Worm (Caenorhabditis elegans) whole organism, L2 larva: ENCODE results near the gene sto-3.

ENCODE experiments used
- C34F6.9 ChIP-seq: fragments of 150-350 bp; optimal IDR thresholded peaks from 2 replicates; lab custom pipeline; 2014; ENCODE audit warnings: missing biosample characterization, missing genetic modification characterization
- F13H6.1 ChIP-seq: sonication (generic microtip); optimal IDR thresholded peaks from 2 replicates; lab custom pipeline; 2016; ENCODE audit warnings: missing genetic modification characterization, missing compliant biosample characterization
- R02D3.7 ChIP-seq: fragments of 150-350 bp; optimal IDR thresholded peaks from 2 replicates; lab custom pipeline; 2014; ENCODE audit warnings: missing biosample characterization, missing genetic modification characterization
- Y55F3AM.14 ChIP-seq: fragments of 200-800 bp; sonication (Bioruptor generic); optimal IDR thresholded peaks from 2 replicates; lab custom pipeline; 2018; ENCODE audit warnings: mild to moderate bottlenecking, missing genetic modification characterization, missing compliant biosample characterization
- ZK546.5 ChIP-seq: sonication (generic microtip); optimal IDR thresholded peaks from 2 replicates; lab custom pipeline; 2017; ENCODE audit warnings: missing biosample characterization, missing genetic modification characterization
- alr-1 ChIP-seq: fragments of 150-350 bp; optimal IDR thresholded peaks from 2 replicates; lab custom pipeline; 2014; ENCODE audit warnings: missing biosample characterization, missing genetic modification characterization
- aly-2 ChIP-seq: fragments of 150-350 bp; optimal IDR thresholded peaks from 2 replicates; lab custom pipeline; 2014; ENCODE audit warnings: missing biosample characterization, missing genetic modification characterization
- ama-1 ChIP-seq: fragments of 150-350 bp; optimal IDR thresholded peaks from 2 replicates; lab custom pipeline; 2018; ENCODE audit warnings: inconsistent platforms
- blmp-1 ChIP-seq: sonication (generic microtip); optimal IDR thresholded peaks from 2 replicates; lab custom pipeline; 2017; ENCODE audit warnings: missing genetic modification characterization, mild to moderate bottlenecking, missing compliant biosample characterization, antibody characterized with exemption, moderate library complexity; ENCODE audit not compliant: insufficient read depth
- ceh-16 ChIP-seq: fragments of 150-350 bp; optimal IDR thresholded peaks from 2 replicates; lab custom pipeline; 2014; ENCODE audit warnings: missing biosample characterization, missing genetic modification characterization
- ceh-82 ChIP-seq: fragments of 150-350 bp; optimal IDR thresholded peaks from 2 replicates; lab custom pipeline; 2014; ENCODE audit warnings: missing biosample characterization, missing genetic modification characterization
- crh-2 ChIP-seq: sonication (generic microtip); optimal IDR thresholded peaks from 2 replicates; lab custom pipeline; 2017; ENCODE audit warnings: missing biosample characterization, missing genetic modification characterization
- dmd-4 ChIP-seq: sonication (generic microtip); optimal IDR thresholded peaks from 2 replicates; lab custom pipeline; 2017; ENCODE audit warnings: missing biosample characterization, missing genetic modification characterization
- egl-27 ChIP-seq: sonication (generic microtip); optimal IDR thresholded peaks from 3 replicates; lab custom pipeline; 2017; ENCODE audit warnings: missing biosample characterization, missing genetic modification reagents, missing genetic modification characterization
- elt-1 ChIP-seq: fragments of 150-350 bp; optimal IDR thresholded peaks from 2 replicates; lab custom pipeline; 2014; ENCODE audit warnings: missing biosample characterization, missing genetic modification characterization
- elt-3 ChIP-seq: sonication (generic microtip); optimal IDR thresholded peaks from 2 replicates; lab custom pipeline; 2017; ENCODE audit warnings: missing biosample characterization, missing genetic modification characterization
- fos-1 ChIP-seq: fragments of 150-350 bp; optimal IDR thresholded peaks from 2 replicates; lab custom pipeline; 2014; ENCODE audit warnings: missing biosample characterization, missing genetic modification characterization
- gmeb-1 ChIP-seq: fragments of 150-350 bp; optimal IDR thresholded peaks from 2 replicates; lab custom pipeline; 2014; ENCODE audit warnings: missing biosample characterization, missing genetic modification characterization
- lin-11 ChIP-seq: fragments of 150-350 bp; sonication (generic microtip); optimal IDR thresholded peaks from 2 replicates; lab custom pipeline; 2014; ENCODE audit warnings: missing biosample characterization, missing genetic modification characterization, inconsistent platforms, mixed read lengths
- lin-13 ChIP-seq: fragments of 150-350 bp; optimal IDR thresholded peaks from 2 replicates; lab custom pipeline; 2014; ENCODE audit warnings: missing biosample characterization, missing genetic modification reagents, missing genetic modification characterization
- lin-39 ChIP-seq: fragments of 150-350 bp; optimal IDR thresholded peaks from 2 replicates; lab custom pipeline; 2014; ENCODE audit warnings: missing biosample characterization, missing genetic modification reagents, missing genetic modification characterization
- lsy-2 ChIP-seq, 2 experiments: fragments of 150-350 bp in 1 of 2; sonication (generic microtip) in 1 of 2; optimal IDR thresholded peaks; 2 replicates each; lab custom pipeline; 2014 to 2017; ENCODE audit warnings: missing biosample characterization in 2 of 2, missing genetic modification characterization in 2 of 2
- mab-5 ChIP-seq: fragments of 150-350 bp; optimal IDR thresholded peaks from 2 replicates; lab custom pipeline; 2014; ENCODE audit warnings: missing biosample characterization, missing genetic modification characterization
- mbf-1 ChIP-seq: sonication (generic microtip); optimal IDR thresholded peaks from 2 replicates; lab custom pipeline; 2017; ENCODE audit warnings: missing biosample characterization, missing genetic modification characterization
- mdl-1 ChIP-seq, 2 experiments: fragments of 150-350 bp in 1 of 2; sonication (generic microtip) in 1 of 2; optimal IDR thresholded peaks; 2 replicates each; lab custom pipeline; 2017; ENCODE audit warnings: missing biosample characterization in 2 of 2, missing genetic modification characterization in 2 of 2
- nhr-10 ChIP-seq: sonication (generic microtip); optimal IDR thresholded peaks from 2 replicates; lab custom pipeline; 2017; ENCODE audit warnings: missing biosample characterization, missing genetic modification characterization
- nhr-11 ChIP-seq: fragments of 150-350 bp; optimal IDR thresholded peaks from 2 replicates; lab custom pipeline; 2014; ENCODE audit warnings: missing biosample characterization, missing genetic modification characterization
- nhr-12 ChIP-seq: fragments of 150-350 bp; optimal IDR thresholded peaks from 2 replicates; lab custom pipeline; 2014; ENCODE audit warnings: missing biosample characterization, missing genetic modification characterization
- nhr-129 ChIP-seq: fragments of 150-350 bp; optimal IDR thresholded peaks from 2 replicates; lab custom pipeline; 2014; ENCODE audit warnings: missing biosample characterization, missing genetic modification characterization
- nhr-21 ChIP-seq: fragments of 150-350 bp; optimal IDR thresholded peaks from 2 replicates; lab custom pipeline; 2014; ENCODE audit warnings: missing biosample characterization, missing genetic modification characterization
- nhr-23 ChIP-seq: fragments of 150-350 bp; optimal IDR thresholded peaks from 2 replicates; lab custom pipeline; 2014; ENCODE audit warnings: missing biosample characterization, missing genetic modification reagents, missing genetic modification characterization
- nhr-237 ChIP-seq: fragments of 150-350 bp; optimal IDR thresholded peaks from 2 replicates; lab custom pipeline; 2014; ENCODE audit warnings: missing biosample characterization, missing genetic modification characterization
- nhr-25 ChIP-seq: fragments of 150-350 bp; sonication (generic microtip); optimal IDR thresholded peaks from 3 replicates; lab custom pipeline; 2014; ENCODE audit warnings: missing biosample characterization, missing genetic modification characterization
- nhr-6 ChIP-seq: fragments of 150-350 bp; optimal IDR thresholded peaks from 2 replicates; lab custom pipeline; 2014; ENCODE audit warnings: missing biosample characterization, missing genetic modification characterization
- nhr-77 ChIP-seq: fragments of 150-350 bp; optimal IDR thresholded peaks from 2 replicates; lab custom pipeline; 2014; ENCODE audit warnings: missing biosample characterization, missing genetic modification characterization
- peb-1 ChIP-seq: fragments of 150-350 bp; optimal IDR thresholded peaks from 2 replicates; lab custom pipeline; 2014; ENCODE audit warnings: missing biosample characterization, missing genetic modification characterization
- sem-4 ChIP-seq: fragments of 150-350 bp; optimal IDR thresholded peaks from 2 replicates; lab custom pipeline; 2014; ENCODE audit warnings: missing biosample characterization, missing genetic modification reagents, missing genetic modification characterization
- skn-1 ChIP-seq: sonication (generic microtip); optimal IDR thresholded peaks from 2 replicates; lab custom pipeline; 2017; ENCODE audit warnings: missing biosample characterization, missing genetic modification characterization
- sma-3 ChIP-seq: sonication (generic microtip); optimal IDR thresholded peaks from 2 replicates; lab custom pipeline; 2016; ENCODE audit warnings: missing genetic modification reagents, missing genetic modification characterization, missing compliant biosample characterization
- sma-9 ChIP-seq, 2 experiments: fragments of 150-350 bp in 1 of 2; sonication (generic microtip) in 1 of 2; optimal IDR thresholded peaks; 2 replicates each; lab custom pipeline; 2014 to 2016; ENCODE audit warnings: missing genetic modification characterization in 2 of 2, mild to moderate bottlenecking in 1 of 2, missing biosample characterization in 1 of 2, missing compliant biosample characterization in 1 of 2, missing genetic modification reagents in 1 of 2, moderate library complexity in 1 of 2
- snpc-4 ChIP-seq: fragments of 150-350 bp; optimal IDR thresholded peaks from 2 replicates; lab custom pipeline; 2014; ENCODE audit warnings: missing biosample characterization, missing genetic modification characterization
- unc-39 ChIP-seq: fragments of 150-350 bp; optimal IDR thresholded peaks from 2 replicates; lab custom pipeline; 2014; ENCODE audit warnings: missing biosample characterization, missing genetic modification characterization
- unc-55 ChIP-seq: fragments of 150-350 bp; sonication (generic microtip); optimal IDR thresholded peaks from 3 replicates; lab custom pipeline; 2014; ENCODE audit warnings: missing biosample characterization, missing genetic modification reagents, missing genetic modification characterization
- unc-62 ChIP-seq: fragments of 150-350 bp; optimal IDR thresholded peaks from 2 replicates; lab custom pipeline; 2014; ENCODE audit warnings: missing biosample characterization, missing genetic modification reagents, missing genetic modification characterization
- zag-1 ChIP-seq: fragments of 150-350 bp; optimal IDR thresholded peaks from 2 replicates; lab custom pipeline; 2014; ENCODE audit warnings: missing biosample characterization, missing genetic modification characterization
- ztf-1 ChIP-seq: fragments of 200-800 bp; sonication (Bioruptor generic); conservative IDR thresholded peaks from 2 replicates; pipeline ENCODE4 v1.3.6; 2022; ENCODE audit warnings: missing genetic modification characterization, missing compliant biosample characterization
- ztf-11 ChIP-seq: sonication (generic microtip); optimal IDR thresholded peaks from 2 replicates; lab custom pipeline; 2017; ENCODE audit warnings: missing biosample characterization, missing genetic modification characterization
- ztf-4 ChIP-seq: fragments of 150-350 bp; optimal IDR thresholded peaks from 2 replicates; lab custom pipeline; 2014; ENCODE audit warnings: missing biosample characterization, missing genetic modification characterization

The sto-3 gene

ce11 chrX:11605766-11606490, 16.0 kb downstream of the sto-3 start:
- TF ChIP-seq C34F6.9 (tag; lab: Kevin White, UChicago) (peak; percentile 75), ztf-1 (GFP tag; lab: Robert Waterston, UW) (0 out of 2 replicates have a peak, but pooled peaks have one; percentile 91), blmp-1 (peak; percentile 71), ztf-11 (tag; lab: Kevin White, UChicago) (peak; percentile 75), nhr-237 (peak; percentile 76), sma-3 (GFP tag; lab: Kevin White, UChicago) (peak; percentile 98), aly-2 (tag; lab: Kevin White, UChicago) (no peak), lsy-2 (tag; optimal IDR thresholded peaks at IDR 0.05; lab: Kevin White, UChicago) (peak; percentile 79 to 85), nhr-10 (tag; lab: Kevin White, UChicago) (peak; percentile 79), nhr-11 (peak; percentile 89), elt-3 (no peak), lin-11 (peak; percentile 47), egl-27 (tag; lab: Kevin White, UChicago) (peak; percentile 43), nhr-25 (tag; lab: Kevin White, UChicago) (peak; percentile 97), alr-1 (tag; lab: Kevin White, UChicago) (no peak), F13H6.1 (peak; percentile 98), zag-1 (tag; lab: Kevin White, UChicago) (peak; percentile 44), sma-9 (GFP tag; optimal IDR thresholded peaks at IDR 0.05; lab: Kevin White, UChicago) (peak; percentile 76), sma-9 (tag; optimal IDR thresholded peaks at IDR 0.05; lab: Kevin White, UChicago) (no peak), unc-55 (peak; percentile 62), nhr-21 (tag; lab: Kevin White, UChicago) (peak; percentile 80), ceh-16 (tag; lab: Kevin White, UChicago) (peak; percentile 74), ama-1 (lab: Kevin White, UChicago) (no peak), sem-4 (tag; lab: Kevin White, UChicago) (peak; percentile 84), nhr-23 (tag; lab: Kevin White, UChicago) (no peak), gmeb-1 (peak; percentile 83), mab-5 (tag; lab: Kevin White, UChicago) (peak; percentile 69), crh-2 (tag; lab: Kevin White, UChicago) (peak; percentile 69), lin-13 (peak; percentile 81), ZK546.5 (peak; percentile 66), nhr-77 (tag; lab: Kevin White, UChicago) (peak; percentile 76), unc-62 (peak; percentile 21), R02D3.7 (tag; lab: Kevin White, UChicago) (no peak), mbf-1 (tag; lab: Kevin White, UChicago) (no peak), Y55F3AM.14 (peak; percentile 98), nhr-6 (tag; lab: Kevin White, UChicago) (peak; percentile 62), ceh-82 (tag; lab: Kevin White, UChicago) (peak; percentile 11), snpc-4 (tag; lab: Kevin White, UChicago) (no peak), dmd-4 (tag; lab: Kevin White, UChicago) (no peak), skn-1 (tag; lab: Kevin White, UChicago) (peak; percentile 64), elt-1 (tag; lab: Kevin White, UChicago) (no peak), nhr-12 (tag; lab: Kevin White, UChicago) (no peak), fos-1 (peak; percentile 67), lin-39 (tag; lab: Kevin White, UChicago) (no peak), mdl-1 (tag; optimal IDR thresholded peaks at IDR 0.05; lab: Kevin White, UChicago) (peak; percentile 58 to 78), unc-39 (tag; lab: Kevin White, UChicago) (no peak), ztf-4 (tag; lab: Kevin White, UChicago) (peak; percentile 83), peb-1 (tag; lab: Kevin White, UChicago) (no peak), nhr-129 (tag; lab: Kevin White, UChicago) (peak; percentile 77)
